Fruit fly (Drosophila melanogaster): ENCODE data around the gene nop5.

- TF ChIP-seq CG6792 (GFP tag; optimal IDR thresholded peaks at IDR 0.05) (peak; percentile 30), salr (GFP tag; optimal IDR thresholded peaks at IDR 0.05) (no peak), Gug (GFP tag; IDR thresholded peaks at IDR 0.05) (peak; percentile 22; the same call in 1 of the 2 replicates), Hr39 (GFP tag; optimal IDR thresholded peaks at IDR 0.05) (no peak), Blimp-1 (GFP tag; optimal IDR thresholded peaks at IDR 0.05) (no peak), CG9139 (GFP tag; optimal IDR thresholded peaks at IDR 0.05) (no peak), Sox14 (GFP tag; optimal IDR thresholded peaks at IDR 0.05) (no peak), fd59A (GFP tag; optimal IDR thresholded peaks at IDR 0.05) (no peak), CG31627 (GFP tag; optimal IDR thresholded peaks at IDR 0.05) (peak; percentile 5), Sox102F (GFP tag; optimal IDR thresholded peaks at IDR 0.05) (no peak), CG34406 (GFP tag; optimal IDR thresholded peaks at IDR 0.05) (no peak), dsx (GFP tag; optimal IDR thresholded peaks at IDR 0.05; ENCODE audit: poor library complexity, severe bottlenecking) (peak; percentile 70), OdsH (GFP tag; optimal IDR thresholded peaks at IDR 0.05) (no peak)
Observed at dm6 chr2L:6964022-6964434, 45.5 kb upstream of the nop5 start, which contains the start of the genes sip2 and Coprox.

Data from whole organism, prepupa.